Worm (Caenorhabditis elegans) whole organism, L4 larva: Measurements from ENCODE around the gene W09G10.9.

Experiments used
- F10B5.3 ChIP-seq: sonication (generic microtip); optimal IDR thresholded peaks from 2 replicates; lab custom pipeline; 2016; ENCODE audit warnings: mild to moderate bottlenecking, missing genetic modification characterization, missing compliant biosample characterization
- F44E2.7 ChIP-seq: fragments of 200-800 bp; sonication (Bioruptor generic); IDR thresholded peaks from 2 replicates; pipeline ENCODE4 v2.1.2; 2022; ENCODE audit warnings: missing genetic modification characterization, missing compliant biosample characterization
- F49E8.2 ChIP-seq: sonication (generic microtip); optimal IDR thresholded peaks from 2 replicates; lab custom pipeline; 2016; ENCODE audit warnings: missing compliant biosample characterization, mild to moderate bottlenecking, missing genetic modification characterization, borderline replicate concordance
- Y5F2A.4 ChIP-seq: fragments of 200-800 bp; sonication (Bioruptor generic); optimal IDR thresholded peaks from 2 replicates; lab custom pipeline; 2018; ENCODE audit warnings: mild to moderate bottlenecking, missing genetic modification characterization, missing compliant biosample characterization
- ZK337.2 ChIP-seq: fragments of 200-800 bp; sonication (Bioruptor generic); IDR thresholded peaks from 2 replicates; pipeline ENCODE4 v1.3.6; 2022; ENCODE audit warnings: missing genetic modification reagents, missing genetic modification characterization, missing compliant biosample characterization
- ZK546.5 ChIP-seq, 2 experiments: sonication (generic microtip); optimal IDR thresholded peaks; 2 replicates each; lab custom pipeline; 2017; ENCODE audit warnings: missing biosample characterization in 2 of 2, missing genetic modification characterization in 2 of 2
- aha-1 ChIP-seq: fragments of 150-350 bp; peaks from one replicate; lab custom pipeline; 2014; ENCODE audit warnings: missing biosample characterization, missing genetic modification characterization
- arid-1 ChIP-seq: fragments of 200-800 bp; sonication (Bioruptor generic); conservative IDR thresholded peaks from 2 replicates; pipeline ENCODE4 v1.3.6; 2022; ENCODE audit warnings: missing genetic modification reagents, missing genetic modification characterization, missing compliant biosample characterization
- ceh-20 ChIP-seq: fragments of 200-800 bp; sonication (Bioruptor generic); IDR thresholded peaks from 2 replicates; pipeline ENCODE4 v1.3.6; 2022; ENCODE audit warnings: missing genetic modification reagents, missing genetic modification characterization, missing compliant biosample characterization
- ceh-28 ChIP-seq: fragments of 150-350 bp; optimal IDR thresholded peaks from 2 replicates; lab custom pipeline; 2014; ENCODE audit warnings: missing biosample characterization, missing genetic modification reagents, missing genetic modification characterization
- ceh-32 ChIP-seq: sonication (generic microtip); optimal IDR thresholded peaks from 2 replicates; lab custom pipeline; 2016; ENCODE audit warnings: mild to moderate bottlenecking, missing genetic modification characterization, missing compliant biosample characterization; ENCODE audit not compliant: poor library complexity
- cey-2 ChIP-seq: sonication (generic microtip); optimal IDR thresholded peaks from 3 replicates; lab custom pipeline; 2017; ENCODE audit warnings: missing genetic modification characterization, mild to moderate bottlenecking, missing compliant biosample characterization, antibody characterized with exemption, borderline replicate concordance; ENCODE audit not compliant: insufficient read depth
- daf-19 ChIP-seq: fragments of 200-800 bp; sonication (Bioruptor generic); conservative IDR thresholded peaks from 2 replicates; pipeline ENCODE4 v1.3.6; 2022; ENCODE audit warnings: missing genetic modification characterization, missing compliant biosample characterization
- duxl-1 ChIP-seq: sonication (generic microtip); optimal IDR thresholded peaks from 2 replicates; lab custom pipeline; 2016; ENCODE audit warnings: mild to moderate bottlenecking, missing genetic modification characterization, moderate library complexity, missing compliant biosample characterization; ENCODE audit not compliant: poor library complexity
- egl-27 ChIP-seq: sonication (generic microtip); optimal IDR thresholded peaks from 3 replicates; lab custom pipeline; 2017; ENCODE audit warnings: missing biosample characterization, missing genetic modification reagents, missing genetic modification characterization
- fkh-10 ChIP-seq: fragments of 150-350 bp; optimal IDR thresholded peaks from 2 replicates; lab custom pipeline; 2014; ENCODE audit warnings: missing biosample characterization, missing genetic modification reagents, missing genetic modification characterization
- fos-1 ChIP-seq: fragments of 150-350 bp; optimal IDR thresholded peaks from 2 replicates; lab custom pipeline; 2014; ENCODE audit warnings: missing biosample characterization, missing genetic modification characterization
- hlh-30 ChIP-seq: sonication (generic microtip); optimal IDR thresholded peaks from 2 replicates; lab custom pipeline; 2017; ENCODE audit warnings: antibody characterized with exemption, mild to moderate bottlenecking, missing genetic modification characterization, missing compliant biosample characterization; ENCODE audit not compliant: insufficient read depth
- lim-7 ChIP-seq: fragments of 200-800 bp; sonication (Bioruptor generic); IDR thresholded peaks from 2 replicates; pipeline ENCODE4 v1.3.6; 2022; ENCODE audit warnings: missing genetic modification characterization, missing compliant biosample characterization
- lir-3 ChIP-seq: sonication (generic microtip); optimal IDR thresholded peaks from 2 replicates; lab custom pipeline; 2016; ENCODE audit warnings: mild to moderate bottlenecking, missing genetic modification characterization, missing compliant biosample characterization
- madf-5 ChIP-seq, 2 experiments: fragments of 200-800 bp; sonication (Bioruptor generic); IDR thresholded peaks; 2 replicates each; pipeline ENCODE4 v1.3.6; 2022; ENCODE audit warnings: missing compliant biosample characterization in 2 of 2, missing genetic modification characterization in 2 of 2
- nhr-28 ChIP-seq: fragments of 150-350 bp; optimal IDR thresholded peaks from 2 replicates; lab custom pipeline; 2014; ENCODE audit warnings: missing biosample characterization, missing genetic modification characterization
- nhr-48 ChIP-seq: sonication (generic microtip); optimal IDR thresholded peaks from 2 replicates; lab custom pipeline; 2016; ENCODE audit warnings: mild to moderate bottlenecking, missing genetic modification characterization, missing compliant biosample characterization
- nhr-6 ChIP-seq: fragments of 150-350 bp; optimal IDR thresholded peaks from 2 replicates; lab custom pipeline; 2014; ENCODE audit warnings: missing biosample characterization, missing genetic modification characterization
- pha-4 ChIP-seq, 2 experiments: fragments of 150-350 bp in 1 of 2; fragments of 200-800 bp in 1 of 2; sonication (Bioruptor generic) in 1 of 2; IDR thresholded peaks in 1 of 2; optimal IDR thresholded peaks in 1 of 2; 2 replicates each; pipeline versions ENCODE4 v1.3.6 to Lab custom; 2014 to 2022; ENCODE audit warnings: missing genetic modification characterization in 2 of 2, missing genetic modification reagents in 2 of 2, missing biosample characterization in 1 of 2, missing compliant biosample characterization in 1 of 2
- rbr-2 ChIP-seq: sonication (generic microtip); optimal IDR thresholded peaks from 2 replicates; lab custom pipeline; 2016; ENCODE audit warnings: missing genotype, missing genetic modification characterization, missing compliant biosample characterization
- set-16 ChIP-seq: fragments of 200-800 bp; sonication (Bioruptor generic); IDR thresholded peaks from 2 replicates; pipeline ENCODE4 v1.3.6; 2022; ENCODE audit warnings: missing genetic modification reagents, missing genetic modification characterization, missing compliant biosample characterization
- snpc-4 ChIP-seq: fragments of 150-350 bp; optimal IDR thresholded peaks from 2 replicates; lab custom pipeline; 2014; ENCODE audit warnings: missing biosample characterization, missing genetic modification characterization
- spr-1 ChIP-seq: sonication (generic microtip); optimal IDR thresholded peaks from 2 replicates; lab custom pipeline; 2016; ENCODE audit warnings: mild to moderate bottlenecking, missing genetic modification characterization, missing compliant biosample characterization
- spr-3 ChIP-seq: fragments of 200-800 bp; sonication (Bioruptor generic); optimal IDR thresholded peaks from 2 replicates; lab custom pipeline; 2018; ENCODE audit warnings: mild to moderate bottlenecking, missing genetic modification characterization, missing compliant biosample characterization
- tag-97 ChIP-seq: fragments of 200-800 bp; sonication (Bioruptor generic); IDR thresholded peaks from 2 replicates; pipeline ENCODE4 v1.3.6; 2022; ENCODE audit warnings: missing genetic modification characterization, missing compliant biosample characterization
- vab-7 ChIP-seq: fragments of 200-800 bp; sonication (Bioruptor generic); IDR thresholded peaks from 2 replicates; pipeline ENCODE4 v1.3.6; 2022; ENCODE audit warnings: missing genetic modification reagents, missing genetic modification characterization, missing compliant biosample characterization
- zip-11 ChIP-seq: fragments of 200-800 bp; sonication (Bioruptor generic); IDR thresholded peaks from 2 replicates; pipeline ENCODE4 v1.3.6; 2022; ENCODE audit warnings: missing genetic modification characterization, missing compliant biosample characterization
- zip-2 ChIP-seq: fragments of 150-350 bp; optimal IDR thresholded peaks from 2 replicates; lab custom pipeline; 2014; ENCODE audit warnings: missing biosample characterization, missing genetic modification characterization

The W09G10.9 gene

ce11 chrII:3524097-3524496 is 2.5 kb downstream of the W09G10.9 start, which contains the start of gene col-72:
Gene col-72, minus strand, starts transcription at chrII:3524197.
- TF ChIP-seq ZK546.5 (tag; optimal IDR thresholded peaks at IDR 0.05; lab: Kevin White, UChicago), result no peak
- no peak for TF ChIP-seq lim-7 (GFP tag; lab: Robert Waterston, UW)
- TF ChIP-seq pha-4 (GFP tag; IDR thresholded peaks at IDR 0.05; lab: Robert Waterston, UW), result no peak
- no peak for TF ChIP-seq pha-4 (tag; optimal IDR thresholded peaks at IDR 0.05; lab: Kevin White, UChicago)
- TF ChIP-seq F44E2.7 (GFP tag; lab: Robert Waterston, UW), result no peak
- TF ChIP-seq tag-97 (GFP tag; lab: Robert Waterston, UW), result no peak
- TF ChIP-seq rbr-2 (tag; lab: Kevin White, UChicago), result no peak
- no peak for TF ChIP-seq ZK337.2
- no peak for TF ChIP-seq ceh-28
- no peak for TF ChIP-seq spr-3 (GFP tag; lab: Kevin White, UChicago)
- no peak for TF ChIP-seq daf-19 (GFP tag; lab: Robert Waterston, UW)
- TF ChIP-seq duxl-1 (tag; lab: Kevin White, UChicago), result no peak
- no peak for TF ChIP-seq fos-1 (tag; lab: Kevin White, UChicago)
- no peak for TF ChIP-seq spr-1 (tag; lab: Kevin White, UChicago)
- no peak for TF ChIP-seq snpc-4 (tag; lab: Kevin White, UChicago)
- TF ChIP-seq Y5F2A.4 (GFP tag; lab: Kevin White, UChicago), result no peak
- TF ChIP-seq nhr-28, result no peak
- TF ChIP-seq vab-7, result no peak
- TF ChIP-seq nhr-6 (tag; lab: Kevin White, UChicago), result no peak

DNA sequence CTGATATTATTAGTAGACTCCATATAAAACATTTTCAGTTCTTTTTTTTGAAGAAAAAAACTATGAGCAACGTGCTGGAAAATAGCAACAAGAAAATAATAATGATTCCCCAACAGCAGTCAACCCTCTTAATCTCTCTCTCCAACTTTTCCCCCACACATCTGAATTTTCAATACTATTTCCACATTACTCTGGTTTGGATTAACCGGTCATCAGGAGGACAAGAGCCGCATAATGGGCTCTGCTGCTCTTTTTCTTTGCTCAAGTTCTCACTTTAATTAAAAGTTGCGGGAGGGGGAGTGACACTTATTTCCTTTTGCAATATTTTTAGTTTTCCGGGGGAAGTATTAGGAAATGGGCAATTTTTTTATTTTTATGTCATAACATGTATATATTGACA is 5.9 kb downstream of the W09G10.9 start:
- TF ChIP-seq F49E8.2 (tag; lab: Kevin White, UChicago) (no peak), vab-7 (no peak), cey-2 (tag; lab: Kevin White, UChicago) (no peak), madf-5 (GFP tag; IDR thresholded peaks at IDR 0.05; lab: Robert Waterston, UW) (no peak), aha-1 (tag; lab: Kevin White, UChicago) (peak; percentile 20), ceh-20 (GFP tag; lab: Robert Waterston, UW) (no peak)

DNA sequence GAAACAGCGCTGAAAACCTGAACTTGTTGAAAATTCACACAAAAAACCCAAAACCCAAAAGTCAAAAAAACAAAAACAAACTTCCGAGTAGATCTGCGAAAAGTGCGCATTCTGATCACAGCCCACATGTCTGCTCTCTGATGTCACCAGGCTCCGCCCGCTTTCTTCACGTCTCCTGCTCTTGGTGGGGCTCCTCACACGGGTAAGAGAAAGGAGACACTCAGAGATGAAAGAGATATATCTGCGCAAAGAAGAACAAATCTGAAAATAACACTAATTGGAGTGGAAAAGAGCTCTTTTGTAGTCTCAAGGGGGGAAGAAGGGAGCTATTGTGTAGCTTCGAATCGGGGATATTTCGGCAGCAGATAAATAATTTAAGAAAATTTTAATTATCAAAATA is 6.7 kb downstream of the W09G10.9 start, which contains the start of gene ncs-6:
Gene ncs-6, minus strand, starts transcription at position 261 of the 400 bp plus-strand sequence.
- TF ChIP-seq zip-11 (GFP tag; lab: Robert Waterston, UW) (no peak), fkh-10 (GFP tag; lab: Kevin White, UChicago) (no peak), ceh-28 (no peak), Y5F2A.4 (GFP tag; lab: Kevin White, UChicago) (no peak), egl-27 (no peak), F10B5.3 (tag; lab: Kevin White, UChicago) (no peak), snpc-4 (tag; lab: Kevin White, UChicago) (no peak), arid-1 (GFP tag; lab: Robert Waterston, UW) (no peak), lir-3 (tag; lab: Kevin White, UChicago) (no peak), hlh-30 (no peak), nhr-48 (tag; lab: Kevin White, UChicago) (no peak), ceh-32 (tag; lab: Kevin White, UChicago) (no peak), zip-2 (tag; lab: Kevin White, UChicago) (no peak)

DNA sequence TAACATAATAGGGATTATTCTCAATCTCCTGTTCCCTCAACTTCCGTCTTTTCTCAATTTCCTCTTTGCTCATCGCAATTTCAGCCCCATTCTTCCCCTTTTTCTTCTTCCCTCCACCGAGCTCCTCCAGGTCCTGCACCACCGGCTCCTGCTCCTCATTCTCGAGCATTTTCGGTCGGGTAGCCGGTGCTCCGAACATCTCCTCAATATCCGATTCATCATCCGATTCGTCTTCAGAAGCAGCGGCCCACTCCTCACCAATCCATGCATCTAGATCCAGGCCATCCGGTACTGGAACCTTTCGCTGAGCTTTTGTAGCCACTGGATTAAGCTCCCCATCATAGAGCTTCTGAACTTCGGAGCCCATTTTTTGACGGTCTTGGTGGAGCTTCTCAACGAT is 18.6 kb downstream of the W09G10.9 start:
- TF ChIP-seq set-16 (GFP tag; lab: Robert Waterston, UW) (peak; percentile 69; the same call in 1 of the 2 replicates), madf-5 (GFP tag; IDR thresholded peaks at IDR 0.05; lab: Robert Waterston, UW) (no peak)
